Fruit fly (Drosophila melanogaster): Measurements from ENCODE around the gene CG5455.

The CG5455 gene

DNA sequence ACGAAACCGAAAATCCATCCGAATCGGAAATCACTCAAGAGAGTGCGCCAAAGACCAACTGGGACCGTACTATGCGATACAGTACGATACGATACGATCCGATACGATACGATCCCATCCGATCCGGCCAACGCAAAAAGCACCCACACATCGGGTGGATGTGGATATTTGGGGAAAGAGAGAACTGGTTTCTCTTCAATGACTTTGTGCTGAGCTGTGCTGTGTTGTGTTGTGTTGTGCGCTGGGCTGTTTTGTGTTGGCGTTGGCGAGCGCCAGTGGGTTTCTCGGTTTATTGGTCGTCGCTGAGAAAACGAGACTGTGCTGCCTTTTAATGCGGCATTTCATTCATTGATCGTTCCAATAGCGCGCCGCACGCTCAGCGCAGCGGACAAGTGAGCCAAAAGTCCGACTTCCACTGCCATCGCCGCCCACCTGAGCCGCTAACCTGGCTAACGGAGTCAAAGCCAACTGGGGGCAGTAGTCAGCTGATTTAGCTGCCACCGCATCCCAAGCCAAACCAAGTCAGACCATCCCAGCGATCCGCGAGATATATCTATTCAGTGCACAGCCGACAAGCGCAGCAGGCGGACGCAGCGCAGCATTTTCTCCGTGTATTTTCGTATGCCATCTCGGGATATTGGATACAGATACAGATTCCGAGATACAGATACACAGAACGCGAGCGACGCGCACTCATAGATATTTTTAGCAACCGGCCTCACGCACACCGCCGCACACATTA lies 20.7 kb upstream of the CG5455 start, which contains the start of gene tx:
tx (plus strand) TSS at position 324 of the 742 bp plus-strand sequence.
- TF ChIP-seq sens (GFP tag): peak; percentile 70
- TF ChIP-seq CG15269 (tag; optimal IDR thresholded peaks at IDR 0.05): peak; percentile 20
- peak; percentile 48 to 61 for TF ChIP-seq Trl (optimal IDR thresholded peaks at IDR 0.05)
- TF ChIP-seq Trl (GFP tag; optimal IDR thresholded peaks at IDR 0.05): no peak
- no peak for TF ChIP-seq ken (GFP tag; IDR thresholded peaks at IDR 0.05)
- peak; percentile 10 for TF ChIP-seq mirr (GFP tag; optimal IDR thresholded peaks at IDR 0.05)
- no peak for TF ChIP-seq CG14965 (GFP tag; optimal IDR thresholded peaks at IDR 0.05; ENCODE audit: borderline replicate concordance)
- no peak for TF ChIP-seq CG11695 (GFP tag; IDR thresholded peaks at IDR 0.05)
- no peak for TF ChIP-seq CG14710 (tag; optimal IDR thresholded peaks at IDR 0.05)
- no peak for TF ChIP-seq dimm (GFP tag; IDR thresholded peaks at IDR 0.05)
- no peak for TF ChIP-seq prd (optimal IDR thresholded peaks at IDR 0.05)
- TF ChIP-seq prd (GFP tag; IDR thresholded peaks at IDR 0.05): no peak
- peak; percentile 89 for TF ChIP-seq Deaf1 (tag; optimal IDR thresholded peaks at IDR 0.05)
- TF ChIP-seq CG7928 (GFP tag; optimal IDR thresholded peaks at IDR 0.05): no peak
- 0 out of 2 replicates have a peak, but pooled peaks have one; percentile 20 for TF ChIP-seq E2f2 (GFP tag; IDR thresholded peaks at IDR 0.05)
- 0 out of 3 replicates have a peak, but pooled peaks have one; percentile 36 for TF ChIP-seq CG34422 (GFP tag; IDR thresholded peaks at IDR 0.05)
- no peak for TF ChIP-seq zfh1 (GFP tag; IDR thresholded peaks at IDR 0.05)
- peak in 1 of 2 experiments; percentile 34 for TF ChIP-seq crp (GFP tag; optimal IDR thresholded peaks at IDR 0.05)
- peak; percentile 46; the same call in 1 of the 2 replicates for TF ChIP-seq Awh (GFP tag; IDR thresholded peaks at IDR 0.05)
- TF ChIP-seq Scr (GFP tag; IDR thresholded peaks at IDR 0.05; ENCODE audit: partially characterized antibody): peak; percentile 18; the same call in 1 of the 2 replicates
- no peak for TF ChIP-seq Hsf (GFP tag; optimal IDR thresholded peaks at IDR 0.05)
- TF ChIP-seq CG3847 (GFP tag; IDR thresholded peaks at IDR 0.05): 0 out of 2 replicates have a peak, but pooled peaks have one; percentile 5
- TF ChIP-seq trh (GFP tag; optimal IDR thresholded peaks at IDR 0.05): no peak
- no peak for TF ChIP-seq CG15011 (GFP tag; optimal IDR thresholded peaks at IDR 0.05)
- 0 out of 2 replicates have a peak, but pooled peaks have one; percentile 46 for TF ChIP-seq sna (GFP tag; IDR thresholded peaks at IDR 0.05; ENCODE audit: partially characterized antibody)
- TF ChIP-seq CG12769 (tag; optimal IDR thresholded peaks at IDR 0.05): peak; percentile 85
- TF ChIP-seq HLHmδ (GFP tag; optimal IDR thresholded peaks at IDR 0.05): peak; percentile 34
- peak; percentile 40 for TF ChIP-seq vvl (GFP tag; IDR thresholded peaks at IDR 0.05)
- no peak for TF ChIP-seq CG16813 (GFP tag; IDR thresholded peaks at IDR 0.05; ENCODE audit: partially characterized antibody)
- TF ChIP-seq eve (GFP tag; optimal IDR thresholded peaks at IDR 0.05): no peak
- no peak for TF ChIP-seq Sry-δ (GFP tag; optimal IDR thresholded peaks at IDR 0.05)
- TF ChIP-seq CG13287 (GFP tag; IDR thresholded peaks at IDR 0.05; ENCODE audit: partially characterized antibody): 0 out of 2 replicates have a peak, but pooled peaks have one; percentile 20
- no peak for TF ChIP-seq Meics (GFP tag; optimal IDR thresholded peaks at IDR 0.05)
- TF ChIP-seq ftz-f1 (GFP tag; optimal IDR thresholded peaks at IDR 0.05): no peak
- TF ChIP-seq odd (GFP tag; optimal IDR thresholded peaks at IDR 0.05): no peak
- no peak for TF ChIP-seq croc (GFP tag; conservative IDR thresholded peaks at IDR 0.05)
- TF ChIP-seq CG11247 (GFP tag; IDR thresholded peaks at IDR 0.05): 0 out of 2 replicates have a peak, but pooled peaks have one; percentile 31
- peak; percentile 4 for TF ChIP-seq CG10147 (GFP tag; optimal IDR thresholded peaks at IDR 0.05)
- TF ChIP-seq Rfx (GFP tag; IDR thresholded peaks at IDR 0.05): no peak
- TF ChIP-seq sisA (GFP tag; IDR thresholded peaks at IDR 0.05): no peak
- TF ChIP-seq ro (GFP tag; IDR thresholded peaks at IDR 0.05): no peak
- TF ChIP-seq D (optimal IDR thresholded peaks at IDR 0.05): no peak
- no peak for TF ChIP-seq D (GFP tag; optimal IDR thresholded peaks at IDR 0.05)
- no peak for TF ChIP-seq row (GFP tag; IDR thresholded peaks at IDR 0.05)
- TF ChIP-seq pho (GFP tag; optimal IDR thresholded peaks at IDR 0.05): no peak
- TF ChIP-seq org-1 (GFP tag; optimal IDR thresholded peaks at IDR 0.05): no peak
- no peak for TF ChIP-seq dysf (GFP tag; IDR thresholded peaks at IDR 0.05)
- 0 out of 2 replicates have a peak, but pooled peaks have one; percentile 27 for TF ChIP-seq Ada2b (GFP tag; IDR thresholded peaks at IDR 0.05)
- peak; percentile 70 for TF ChIP-seq Blimp-1 (GFP tag; optimal IDR thresholded peaks at IDR 0.05)
- peak; percentile 95 for TF ChIP-seq z (GFP tag; IDR thresholded peaks at IDR 0.05)
